Worm (Caenorhabditis elegans): ENCODE measurements around the gene F38E9.6.

Gene F38E9.6

DNA sequence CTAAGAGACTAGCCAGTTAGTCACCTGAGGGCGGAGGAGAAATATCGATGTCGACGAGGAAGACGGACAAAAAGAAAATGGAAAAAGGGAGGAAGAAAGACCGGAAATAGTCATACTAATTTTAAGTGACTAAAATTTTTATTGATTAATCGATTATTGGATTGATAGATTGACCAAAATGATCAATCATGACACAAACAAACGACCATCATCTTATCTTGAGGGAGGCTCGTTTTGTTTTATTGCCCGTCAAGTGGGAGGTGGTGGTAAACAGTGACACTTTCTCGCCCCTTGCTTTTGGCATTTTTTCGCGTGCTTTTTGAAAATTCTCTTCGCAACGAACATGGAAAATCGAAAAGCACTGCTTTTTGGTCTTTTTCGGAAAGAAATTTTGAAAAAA lies 27.4 kb upstream of the F38E9.6 start:
- TF ChIP-seq nhr-76 (tag; optimal IDR thresholded peaks at IDR 0.05): no peak
- no peak for TF ChIP-seq mab-5 (tag; optimal IDR thresholded peaks at IDR 0.05)
- TF ChIP-seq elt-3 (tag; optimal IDR thresholded peaks at IDR 0.05): no peak
- TF ChIP-seq cnd-1 (tag; optimal IDR thresholded peaks at IDR 0.05): no peak
- TF ChIP-seq ceh-83 (GFP tag; optimal IDR thresholded peaks at IDR 0.05): no peak
- no peak for TF ChIP-seq mep-1 (tag; optimal IDR thresholded peaks at IDR 0.05)
- no peak for TF ChIP-seq drap-1 (GFP tag; optimal IDR thresholded peaks at IDR 0.05)
- TF ChIP-seq snpc-4 (tag; optimal IDR thresholded peaks at IDR 0.05): no peak
- TF ChIP-seq blmp-1 (tag; optimal IDR thresholded peaks at IDR 0.05): no peak
- TF ChIP-seq lsy-2 (tag; optimal IDR thresholded peaks at IDR 0.05): no peak
- TF ChIP-seq lin-13 (tag; optimal IDR thresholded peaks at IDR 0.05): no peak

DNA sequence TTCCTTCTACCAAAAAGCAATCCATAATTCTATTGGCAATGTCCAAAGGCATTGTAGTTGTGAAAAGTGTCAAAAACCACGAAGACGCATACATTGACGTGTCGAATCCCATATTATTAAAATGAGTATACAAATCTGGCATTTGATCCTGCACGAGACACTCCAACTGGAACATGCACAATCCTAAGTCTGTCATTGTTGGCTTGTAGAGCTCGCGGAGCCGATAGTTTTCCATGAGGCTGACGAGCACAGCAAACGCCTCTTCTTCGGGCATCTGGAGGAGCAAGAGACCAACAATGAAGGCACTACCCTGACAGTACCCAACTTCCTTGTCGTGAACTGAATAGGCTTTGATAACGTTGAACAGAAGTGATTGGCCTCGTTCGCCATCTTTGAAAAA lies 25.6 kb upstream of the F38E9.6 start:
- TF ChIP-seq ztf-11 (tag; optimal IDR thresholded peaks at IDR 0.05) (no peak), nhr-2 (tag; optimal IDR thresholded peaks at IDR 0.05) (no peak), nhr-76 (tag; optimal IDR thresholded peaks at IDR 0.05) (no peak), hlh-1 (tag; optimal IDR thresholded peaks at IDR 0.05) (no peak), ceh-43 (GFP tag; optimal IDR thresholded peaks at IDR 0.05) (no peak), mep-1 (tag; optimal IDR thresholded peaks at IDR 0.05) (no peak), mls-2 (tag; optimal IDR thresholded peaks at IDR 0.05) (no peak), unc-62 (GFP tag; optimal IDR thresholded peaks at IDR 0.05) (no peak), drap-1 (GFP tag; optimal IDR thresholded peaks at IDR 0.05) (no peak), sptf-1 (tag; optimal IDR thresholded peaks at IDR 0.05) (no peak), pha-4 (tag; optimal IDR thresholded peaks at IDR 0.05) (no peak), snpc-4 (tag; optimal IDR thresholded peaks at IDR 0.05) (no peak), M03D4.4 (tag; optimal IDR thresholded peaks at IDR 0.05) (no peak), cnd-1 (tag; optimal IDR thresholded peaks at IDR 0.05) (no peak), bed-3 (GFP tag; optimal IDR thresholded peaks at IDR 0.05) (no peak), tbx-8 (GFP tag; optimal IDR thresholded peaks at IDR 0.05) (no peak), flh-1 (GFP tag; optimal IDR thresholded peaks at IDR 0.05) (no peak), sem-2 (GFP tag; optimal IDR thresholded peaks at IDR 0.05) (no peak)

DNA sequence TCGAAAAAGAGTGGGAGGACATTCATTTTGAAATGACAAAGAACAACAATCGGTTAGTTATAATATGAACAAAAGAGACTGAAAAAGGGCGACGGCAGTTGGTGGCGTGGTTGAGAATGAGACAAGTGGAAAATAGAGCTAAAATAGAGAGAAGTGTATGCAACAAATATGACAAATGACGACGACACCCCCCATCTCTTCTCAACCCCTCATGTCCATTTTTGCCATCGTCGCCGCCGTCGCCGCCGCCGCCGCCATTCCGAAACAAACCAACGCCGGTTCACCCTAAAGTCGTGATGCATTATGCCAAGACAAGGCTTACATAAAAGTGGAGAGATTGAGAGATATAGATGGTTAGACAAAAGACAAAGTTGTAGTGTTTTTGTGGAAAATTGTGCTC lies 23.0 kb upstream of the F38E9.6 start:
- TF ChIP-seq flh-1 (GFP tag; optimal IDR thresholded peaks at IDR 0.05) (no peak), M03D4.4 (tag; optimal IDR thresholded peaks at IDR 0.05) (no peak), bed-3 (GFP tag; optimal IDR thresholded peaks at IDR 0.05) (no peak), lsy-2 (tag; optimal IDR thresholded peaks at IDR 0.05) (no peak)

DNA sequence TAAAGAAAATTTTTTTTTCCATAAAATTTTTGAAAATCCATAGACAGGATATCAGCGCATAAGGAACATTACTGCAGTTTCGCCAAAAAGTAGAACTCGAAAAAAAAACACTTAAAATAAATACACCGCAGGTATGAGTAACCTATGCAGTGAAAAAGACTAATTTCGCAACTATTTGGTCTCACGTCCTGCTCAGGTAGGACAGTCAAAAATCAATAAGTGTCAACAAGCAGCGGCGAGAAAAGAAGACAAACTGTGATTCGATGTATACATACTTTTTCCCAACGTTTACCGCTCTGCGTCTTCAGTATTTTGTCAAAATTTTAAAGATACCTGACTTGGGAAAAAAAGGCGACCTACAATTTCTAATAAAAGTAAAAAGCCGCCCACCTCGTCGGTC lies 20.3 kb upstream of the F38E9.6 start:
- TF ChIP-seq M03D4.4 (tag; optimal IDR thresholded peaks at IDR 0.05) (no peak), zip-8 (tag; optimal IDR thresholded peaks at IDR 0.05) (no peak), sptf-1 (tag; optimal IDR thresholded peaks at IDR 0.05) (no peak), nhr-237 (tag; optimal IDR thresholded peaks at IDR 0.05) (no peak), pha-4 (tag; optimal IDR thresholded peaks at IDR 0.05) (peak; percentile 63)

DNA sequence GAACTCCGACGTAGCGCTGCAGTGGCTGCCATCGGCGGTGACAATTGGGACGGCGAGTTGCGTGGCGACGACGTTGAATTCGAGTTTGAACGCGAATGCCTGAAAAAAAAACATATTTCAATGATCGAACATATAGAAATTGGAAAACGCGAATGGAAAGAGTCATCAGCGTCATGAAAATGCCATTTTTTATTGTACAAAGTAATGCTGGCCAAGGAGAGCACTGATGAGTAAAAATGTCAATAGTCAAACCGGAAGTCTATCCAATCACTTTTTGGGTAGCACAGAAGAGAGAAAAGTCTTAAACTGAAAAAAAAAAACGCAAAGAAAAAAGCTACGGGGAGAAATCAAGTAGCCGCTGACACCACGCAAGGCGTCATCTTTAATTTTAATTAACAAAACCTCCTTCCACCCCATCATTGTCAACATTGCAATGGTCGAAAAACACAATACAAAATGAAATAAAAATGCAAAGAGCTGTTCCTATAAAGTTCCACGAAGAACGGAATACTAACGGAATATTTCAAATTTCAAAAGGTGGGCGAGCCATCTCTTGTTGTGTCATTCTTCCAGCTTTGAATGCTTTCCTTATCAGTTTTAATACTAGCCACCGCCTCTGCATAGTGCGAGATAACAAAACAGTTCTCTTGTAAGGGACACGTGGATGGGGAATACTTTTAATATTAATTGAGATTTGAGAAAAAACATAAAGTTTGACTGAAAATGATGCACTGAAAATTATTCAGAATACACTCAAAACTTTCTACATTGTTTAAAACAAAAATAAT lies 18.8 kb upstream of the F38E9.6 start:
- TF ChIP-seq tbx-8 (GFP tag; optimal IDR thresholded peaks at IDR 0.05) (no peak), ces-1 (GFP tag; optimal IDR thresholded peaks at IDR 0.05) (no peak), hlh-1 (tag; optimal IDR thresholded peaks at IDR 0.05) (no peak), mep-1 (tag; optimal IDR thresholded peaks at IDR 0.05) (no peak), ztf-11 (tag; optimal IDR thresholded peaks at IDR 0.05) (no peak), ceh-43 (GFP tag; optimal IDR thresholded peaks at IDR 0.05) (no peak), nhr-2 (tag; optimal IDR thresholded peaks at IDR 0.05) (no peak)

DNA sequence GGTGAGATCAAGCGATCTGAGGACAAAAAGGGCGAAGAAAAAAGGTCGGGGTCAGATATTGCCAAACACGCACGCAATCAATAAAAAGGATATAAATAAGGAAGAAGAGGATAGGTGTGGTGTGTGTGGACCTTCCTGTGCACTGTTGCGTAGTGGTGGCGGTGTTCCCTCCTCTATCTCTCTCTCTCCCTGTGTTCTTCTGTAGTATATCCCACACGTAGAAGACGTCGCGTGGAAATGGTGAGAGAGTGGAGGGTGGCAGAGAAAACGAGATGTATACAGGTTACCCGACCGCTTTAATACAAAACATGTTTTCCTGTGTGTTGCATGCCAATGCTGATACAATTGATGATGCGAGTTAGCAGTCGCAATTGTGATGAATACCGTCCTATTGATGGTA lies 17.7 kb upstream of the F38E9.6 start:
- TF ChIP-seq elt-1 (tag; optimal IDR thresholded peaks at IDR 0.05; ENCODE audit: borderline replicate concordance, insufficient read depth) (peak; percentile 8), mab-5 (tag; optimal IDR thresholded peaks at IDR 0.05) (no peak), pha-4 (tag; optimal IDR thresholded peaks at IDR 0.05) (no peak), nhr-2 (tag; optimal IDR thresholded peaks at IDR 0.05) (peak; percentile 94), cnd-1 (tag; optimal IDR thresholded peaks at IDR 0.05) (peak; percentile 21), M03D4.4 (tag; optimal IDR thresholded peaks at IDR 0.05) (peak; percentile 9), zip-8 (tag; optimal IDR thresholded peaks at IDR 0.05) (peak; percentile 25), sptf-1 (tag; optimal IDR thresholded peaks at IDR 0.05) (peak; percentile 54), ham-2 (GFP tag; optimal IDR thresholded peaks at IDR 0.05) (peak; percentile 60), flh-1 (GFP tag; optimal IDR thresholded peaks at IDR 0.05) (no peak)

All from whole organism, mixed stage, embryonic.